Worm (Caenorhabditis elegans) whole organism, mixed stage, embryonic: Measurements from ENCODE around the gene fbxa-206.

Source experiments
- M03D4.4 ChIP-seq: sonication (generic microtip); optimal IDR thresholded peaks from 2 replicates; lab custom pipeline; 2017; ENCODE audit warnings: mild to moderate bottlenecking, missing genetic modification characterization, missing compliant biosample characterization
- bed-3 ChIP-seq: fragments of 200-800 bp; sonication (Bioruptor generic); optimal IDR thresholded peaks from 3 replicates; lab custom pipeline; 2018; ENCODE audit warnings: mild to moderate bottlenecking, missing genetic modification characterization, moderate library complexity, missing compliant biosample characterization
- blmp-1 ChIP-seq: fragments of 150-350 bp; optimal IDR thresholded peaks from 2 replicates; lab custom pipeline; 2014; ENCODE audit warnings: missing biosample characterization, missing genetic modification characterization
- ceh-39 ChIP-seq: fragments of 150-350 bp; optimal IDR thresholded peaks from 2 replicates; lab custom pipeline; 2014; ENCODE audit warnings: missing biosample characterization, missing genetic modification characterization
- ceh-43 ChIP-seq: fragments of 200-800 bp; sonication (Bioruptor generic); optimal IDR thresholded peaks from 2 replicates; lab custom pipeline; 2018; ENCODE audit warnings: mild to moderate bottlenecking, missing genetic modification characterization, moderate library complexity, missing compliant biosample characterization
- ceh-83 ChIP-seq: fragments of 200-800 bp; sonication (Bioruptor generic); optimal IDR thresholded peaks from 2 replicates; lab custom pipeline; 2018; ENCODE audit warnings: mild to moderate bottlenecking, missing genetic modification characterization, missing compliant biosample characterization
- cnd-1 ChIP-seq: fragments of 200-800 bp; sonication (Bioruptor generic); optimal IDR thresholded peaks from 2 replicates; lab custom pipeline; 2018; ENCODE audit warnings: mild to moderate bottlenecking, missing genetic modification characterization, missing compliant biosample characterization
- drap-1 ChIP-seq: fragments of 200-800 bp; sonication (Bioruptor generic); optimal IDR thresholded peaks from 3 replicates; lab custom pipeline; 2018; ENCODE audit warnings: mild to moderate bottlenecking, missing genetic modification characterization, missing compliant biosample characterization
- elt-3 ChIP-seq: fragments of 150-350 bp; optimal IDR thresholded peaks from 2 replicates; lab custom pipeline; 2014; ENCODE audit warnings: missing biosample characterization, missing genetic modification characterization
- flh-1 ChIP-seq: fragments of 200-800 bp; sonication (Bioruptor generic); optimal IDR thresholded peaks from 2 replicates; lab custom pipeline; 2018; ENCODE audit warnings: mild to moderate bottlenecking, missing genetic modification characterization, moderate library complexity, missing compliant biosample characterization
- ham-2 ChIP-seq: fragments of 200-800 bp; sonication (Bioruptor generic); optimal IDR thresholded peaks from 2 replicates; lab custom pipeline; 2018; ENCODE audit warnings: mild to moderate bottlenecking, missing genetic modification characterization, missing compliant biosample characterization
- hlh-1 ChIP-seq: fragments of 150-350 bp; optimal IDR thresholded peaks from 2 replicates; lab custom pipeline; 2014; ENCODE audit warnings: missing biosample characterization, missing genetic modification reagents, missing genetic modification characterization
- lin-13 ChIP-seq: fragments of 150-350 bp; optimal IDR thresholded peaks from 2 replicates; lab custom pipeline; 2014; ENCODE audit warnings: missing biosample characterization, missing genetic modification characterization
- lin-32 ChIP-seq: fragments of 200-800 bp; sonication (Bioruptor generic); optimal IDR thresholded peaks from 2 replicates; lab custom pipeline; 2018; ENCODE audit warnings: mild to moderate bottlenecking, missing genetic modification characterization, missing compliant biosample characterization
- lsy-2 ChIP-seq: fragments of 150-350 bp; optimal IDR thresholded peaks from 2 replicates; lab custom pipeline; 2014; ENCODE audit warnings: missing biosample characterization, missing genetic modification characterization
- mab-5 ChIP-seq: fragments of 150-350 bp; optimal IDR thresholded peaks from 2 replicates; lab custom pipeline; 2014; ENCODE audit warnings: missing biosample characterization, missing genetic modification characterization
- mep-1 ChIP-seq: fragments of 150-350 bp; optimal IDR thresholded peaks from 2 replicates; lab custom pipeline; 2017; ENCODE audit warnings: missing biosample characterization, missing genetic modification reagents, missing genetic modification characterization, inconsistent platforms
- mls-2 ChIP-seq: sonication (generic microtip); optimal IDR thresholded peaks from 2 replicates; lab custom pipeline; 2016; ENCODE audit warnings: mild to moderate bottlenecking, missing genetic modification characterization, moderate library complexity, missing compliant biosample characterization
- nhr-12 ChIP-seq: fragments of 150-350 bp; optimal IDR thresholded peaks from 2 replicates; lab custom pipeline; 2014; ENCODE audit warnings: missing biosample characterization, missing genetic modification characterization
- nhr-2 ChIP-seq: fragments of 150-350 bp; optimal IDR thresholded peaks from 2 replicates; lab custom pipeline; 2014; ENCODE audit warnings: missing biosample characterization, missing genetic modification characterization
- nhr-237 ChIP-seq: fragments of 150-350 bp; optimal IDR thresholded peaks from 2 replicates; lab custom pipeline; 2014; ENCODE audit warnings: missing biosample characterization, missing genetic modification characterization
- nhr-28 ChIP-seq: fragments of 150-350 bp; optimal IDR thresholded peaks from 2 replicates; lab custom pipeline; 2014; ENCODE audit warnings: missing biosample characterization, missing genetic modification characterization
- nhr-76 ChIP-seq: sonication (generic microtip); optimal IDR thresholded peaks from 2 replicates; lab custom pipeline; 2017; ENCODE audit warnings: missing biosample characterization, missing genetic modification characterization
- pha-4 ChIP-seq: fragments of 150-350 bp; optimal IDR thresholded peaks from 2 replicates; lab custom pipeline; 2018; ENCODE audit warnings: missing biosample characterization, missing genetic modification reagents, missing genetic modification characterization
- sem-2 ChIP-seq: fragments of 200-800 bp; sonication (Bioruptor generic); optimal IDR thresholded peaks from 2 replicates; lab custom pipeline; 2018; ENCODE audit warnings: mild to moderate bottlenecking, missing genetic modification characterization, missing compliant biosample characterization
- unc-120 ChIP-seq: sonication (generic microtip); optimal IDR thresholded peaks from 2 replicates; lab custom pipeline; 2017; ENCODE audit warnings: missing genetic modification characterization, missing compliant biosample characterization; ENCODE audit not compliant: poor library complexity, severe bottlenecking
- unc-39 ChIP-seq: fragments of 150-350 bp; optimal IDR thresholded peaks from 2 replicates; lab custom pipeline; 2014; ENCODE audit warnings: missing biosample characterization, missing genetic modification characterization
- unc-62 ChIP-seq: fragments of 150-350 bp; optimal IDR thresholded peaks from 2 replicates; lab custom pipeline; 2014; ENCODE audit warnings: missing biosample characterization, missing genetic modification reagents, missing genetic modification characterization
- zip-8 ChIP-seq: fragments of 150-350 bp; optimal IDR thresholded peaks from 2 replicates; lab custom pipeline; 2014; ENCODE audit warnings: missing biosample characterization, missing genetic modification characterization
- ztf-11 ChIP-seq: fragments of 150-350 bp; optimal IDR thresholded peaks from 2 replicates; lab custom pipeline; 2014; ENCODE audit warnings: missing biosample characterization, missing genetic modification characterization

The fbxa-206 gene

ce11 chrV:16880679-16881078, 37.6 kb downstream of the fbxa-206 start, which contains the start of gene F09C6.14:
F09C6.14 (plus strand) TSS chrV:16880979.
- TF ChIP-seq mls-2 (tag; lab: Kevin White, UChicago) (no peak), lsy-2 (tag; lab: Kevin White, UChicago) (no peak), flh-1 (GFP tag; lab: Kevin White, UChicago) (no peak), M03D4.4 (tag; lab: Kevin White, UChicago) (no peak), ztf-11 (tag; lab: Kevin White, UChicago) (no peak), unc-120 (no peak), cnd-1 (tag; lab: Kevin White, UChicago) (no peak), mab-5 (tag; lab: Kevin White, UChicago) (no peak), hlh-1 (tag; lab: Kevin White, UChicago) (no peak)

DNA sequence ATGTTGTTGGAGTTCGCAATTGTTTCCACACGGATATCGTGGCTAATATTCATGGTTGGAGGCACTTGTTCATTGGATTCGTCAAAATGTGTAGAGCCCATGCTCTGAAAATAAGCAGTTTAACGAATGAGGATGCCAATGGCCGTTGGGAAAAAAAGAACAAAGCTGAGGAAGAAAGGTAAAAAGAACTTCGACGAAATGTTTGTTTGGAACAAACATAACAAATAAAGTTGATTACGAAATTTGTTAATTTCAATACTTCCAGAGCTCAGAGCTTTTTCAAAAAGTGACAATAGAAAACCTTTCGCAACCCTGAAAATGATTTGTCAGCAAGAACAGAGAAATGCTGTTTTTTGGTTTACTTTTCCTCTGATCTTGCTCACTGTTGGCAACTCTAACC, 38.2 kb downstream of the fbxa-206 start, which contains the start of gene F09C6.3:
Gene F09C6.3 (minus strand): TSS at position 101 of the 400 bp plus-strand sequence.
- TF ChIP-seq ceh-83 (GFP tag; lab: Kevin White, UChicago) = no peak
- TF ChIP-seq mep-1 (tag; lab: Kevin White, UChicago) = no peak
- no peak for TF ChIP-seq M03D4.4 (tag; lab: Kevin White, UChicago)
- no peak for TF ChIP-seq drap-1 (GFP tag; lab: Kevin White, UChicago)
- TF ChIP-seq, all 35 proteins: peak for 0

DNA sequence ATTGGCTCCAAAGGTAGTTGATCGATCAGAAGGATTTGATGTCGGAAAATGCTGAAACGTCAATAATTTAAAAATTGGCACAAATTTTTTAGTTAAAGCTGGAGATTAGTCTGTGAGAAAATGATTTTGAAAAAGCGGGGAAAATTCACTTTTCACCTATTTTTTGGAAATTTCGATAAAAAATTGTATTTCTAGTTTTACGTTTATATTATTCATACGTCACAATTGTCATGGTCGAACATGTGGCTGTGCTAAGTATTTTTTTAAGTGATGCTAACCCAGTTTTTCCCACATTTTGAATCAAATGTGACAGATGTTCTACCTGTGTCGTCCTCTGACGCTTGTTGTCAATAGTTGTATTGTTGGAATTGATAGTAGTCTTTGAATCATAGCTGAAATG, 38.7 kb downstream of the fbxa-206 start:
- TF ChIP-seq lin-13 (tag; lab: Kevin White, UChicago) = no peak
- TF ChIP-seq flh-1 (GFP tag; lab: Kevin White, UChicago) = no peak
- TF ChIP-seq pha-4 = no peak
- TF ChIP-seq lsy-2 (tag; lab: Kevin White, UChicago) = no peak
- no peak for TF ChIP-seq nhr-2 (tag; lab: Kevin White, UChicago)
- no peak for TF ChIP-seq mls-2 (tag; lab: Kevin White, UChicago)
- no peak for TF ChIP-seq ham-2
- no peak for TF ChIP-seq mep-1 (tag; lab: Kevin White, UChicago)
- no peak for TF ChIP-seq zip-8 (tag; lab: Kevin White, UChicago)
- no peak for TF ChIP-seq nhr-76 (tag; lab: Kevin White, UChicago)
- no peak for TF ChIP-seq ceh-43 (GFP tag; lab: Kevin White, UChicago)
- TF ChIP-seq mab-5 (tag; lab: Kevin White, UChicago) = no peak
- TF ChIP-seq blmp-1 (tag; lab: Kevin White, UChicago) = no peak
- no peak for TF ChIP-seq nhr-12 (tag; lab: Kevin White, UChicago)
- no peak for TF ChIP-seq ceh-83 (GFP tag; lab: Kevin White, UChicago)
- no peak for TF ChIP-seq bed-3
- no peak for TF ChIP-seq lin-32
- no peak for TF ChIP-seq sem-2 (GFP tag; lab: Kevin White, UChicago)
- TF ChIP-seq ceh-39 (tag; lab: Kevin White, UChicago) = no peak

- no peak for TF ChIP-seq elt-3 (tag; lab: Kevin White, UChicago)
- TF ChIP-seq zip-8 (tag; lab: Kevin White, UChicago) = no peak
- TF ChIP-seq ham-2 = no peak
- no peak for TF ChIP-seq flh-1 (GFP tag; lab: Kevin White, UChicago)
- no peak for TF ChIP-seq unc-39 (tag; lab: Kevin White, UChicago)
- TF ChIP-seq mls-2 (tag; lab: Kevin White, UChicago) = no peak
Observed at ce11 chrV:16874966-16875365, 43.3 kb downstream of the fbxa-206 start, which contains the start of gene F49A5.10. F49A5.10 (plus strand) TSS chrV:16875266.

ce11 chrV:16873642-16874041, 44.6 kb downstream of the fbxa-206 start, which contains the start of gene srw-23:
srw-23 (plus strand) TSS chrV:16873942.
- TF ChIP-seq nhr-2 (tag; lab: Kevin White, UChicago) (no peak), ham-2 (no peak), unc-62 (GFP tag; lab: Kevin White, UChicago) (no peak), lsy-2 (tag; lab: Kevin White, UChicago) (no peak), elt-3 (tag; lab: Kevin White, UChicago) (no peak), nhr-28 (tag; lab: Kevin White, UChicago) (no peak), M03D4.4 (tag; lab: Kevin White, UChicago) (no peak)

- TF ChIP-seq lsy-2 (tag; lab: Kevin White, UChicago) (no peak), nhr-237 (no peak), lin-32 (no peak), pha-4 (no peak), flh-1 (GFP tag; lab: Kevin White, UChicago) (no peak), nhr-76 (tag; lab: Kevin White, UChicago) (no peak), nhr-12 (tag; lab: Kevin White, UChicago) (no peak)
- TF ChIP-seq, all 35 proteins: peak for 0
Observed at ce11 chrV:16871387-16871786, 46.9 kb downstream of the fbxa-206 start, which contains the start of gene thn-4. thn-4 (minus strand) TSS chrV:16871487.
